Fruit fly (Drosophila melanogaster): Measurements from ENCODE around the gene pnt.

dm6 chr3R:23297132-23297862 lies 48.7 kb downstream of the pnt start:
- TF ChIP-seq h (optimal IDR thresholded peaks at IDR 0.05) = no peak
- no peak for TF ChIP-seq psq (optimal IDR thresholded peaks at IDR 0.05)
- no peak for TF ChIP-seq Myc (optimal IDR thresholded peaks at IDR 0.05)

Measured in Kc167 (cell line).